Fruit fly (Drosophila melanogaster): Measurements from ENCODE around the gene Tgi.

Tgi gene

dm6 chr3L:13479609-13480240 is 6.9 kb upstream of the Tgi start (continued):
- TF ChIP-seq CG6765 (GFP tag; optimal IDR thresholded peaks at IDR 0.05) (peak; percentile 55), seq (GFP tag; IDR thresholded peaks at IDR 0.05) (peak; percentile 13; the same call in 1 of the 2 replicates), CG12391 (tag; optimal IDR thresholded peaks at IDR 0.05) (peak; percentile 46), pzg (GFP tag; optimal IDR thresholded peaks at IDR 0.05) (no peak), E2f2 (GFP tag; IDR thresholded peaks at IDR 0.05) (peak; percentile 20; the same call in 1 of the 2 replicates), CG12155 (GFP tag; optimal IDR thresholded peaks at IDR 0.05) (peak; percentile 37), Ets65A (GFP tag) (peak; percentile 39), CG1529 (GFP tag; optimal IDR thresholded peaks at IDR 0.05) (no peak), twi (tag; optimal IDR thresholded peaks at IDR 0.05) (no peak), Mad (GFP tag; optimal IDR thresholded peaks at IDR 0.05) (no peak), CG18599 (GFP tag; optimal IDR thresholded peaks at IDR 0.05) (peak; percentile 63), Antp (GFP tag; optimal IDR thresholded peaks at IDR 0.05) (peak; percentile 19), CG11398 (GFP tag; optimal IDR thresholded peaks at IDR 0.05) (peak; percentile 10), CG34422 (GFP tag; IDR thresholded peaks at IDR 0.05) (peak; percentile 31; the same call in 1 of the 3 replicates), CG8478 (optimal IDR thresholded peaks at IDR 0.05) (no peak), Nf-YC (tag; optimal IDR thresholded peaks at IDR 0.05) (peak; percentile 57), CG18764 (GFP tag; optimal IDR thresholded peaks at IDR 0.05) (peak; percentile 13), CG10209 (GFP tag; optimal IDR thresholded peaks at IDR 0.05) (peak; percentile 41), Atf6 (GFP tag; IDR thresholded peaks at IDR 0.05) (peak; percentile 33; the same call in 1 of the 2 replicates), chm (GFP tag; IDR thresholded peaks at IDR 0.05) (no peak), Dbx (GFP tag; IDR thresholded peaks at IDR 0.05) (0 out of 3 replicates have a peak, but pooled peaks have one; percentile 23), kay (GFP tag; optimal IDR thresholded peaks at IDR 0.05) (peak; percentile 23), CG6254 (GFP tag; optimal IDR thresholded peaks at IDR 0.05) (peak; percentile 17), Dip2 (GFP tag; IDR thresholded peaks at IDR 0.05) (no peak), CG13296 (GFP tag; optimal IDR thresholded peaks at IDR 0.05) (peak; percentile 54), fd3F (GFP tag; optimal IDR thresholded peaks at IDR 0.05) (peak; percentile 35), CG11504 (tag; optimal IDR thresholded peaks at IDR 0.05) (peak; percentile 75), phol (tag; optimal IDR thresholded peaks at IDR 0.05) (peak; percentile 48), C15 (GFP tag; IDR thresholded peaks at IDR 0.05) (no peak), Sox102F (GFP tag; optimal IDR thresholded peaks at IDR 0.05) (peak; percentile 23), so (GFP tag; IDR thresholded peaks at IDR 0.05) (0 out of 3 replicates have a peak, but pooled peaks have one; percentile 56), nom (GFP tag; optimal IDR thresholded peaks at IDR 0.05) (peak; percentile 6), CG2129 (GFP tag; IDR thresholded peaks at IDR 0.05; ENCODE audit: partially characterized antibody) (no peak), CG2116 (GFP tag; optimal IDR thresholded peaks at IDR 0.05) (peak; percentile 6), CG1024 (GFP tag; IDR thresholded peaks at IDR 0.05) (no peak), CG11695 (GFP tag; IDR thresholded peaks at IDR 0.05) (peak; percentile 51; the same call in 1 of the 3 replicates), pan (optimal IDR thresholded peaks at IDR 0.05) (no peak), pan (GFP tag; optimal IDR thresholded peaks at IDR 0.05 in 1 of 2, IDR thresholded peaks at IDR 0.05 in 1 of 2) (peak in 1 of 2 experiments; percentile 62)

DNA sequence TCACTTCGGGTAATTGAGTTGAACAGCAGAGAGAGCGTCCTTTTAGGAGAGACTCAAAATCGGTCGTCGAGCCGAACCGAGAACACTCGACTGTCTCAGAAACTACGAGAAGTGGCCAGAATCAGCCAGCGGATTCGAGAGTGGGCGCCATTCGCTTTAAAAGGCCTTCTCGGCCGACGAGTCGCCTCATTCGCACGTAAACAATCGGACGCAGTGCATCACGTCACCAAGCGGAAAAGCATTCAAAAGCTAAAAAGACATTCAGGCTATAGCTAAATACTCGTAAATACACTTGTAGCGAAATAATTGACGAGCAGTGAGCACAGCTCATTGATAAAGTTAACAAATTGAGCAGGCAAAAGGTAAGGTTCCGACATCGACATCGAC is 6.4 kb upstream of the Tgi start:
- TF ChIP-seq CG15514 (GFP tag; optimal IDR thresholded peaks at IDR 0.05) (no peak), CG8290 (GFP tag; optimal IDR thresholded peaks at IDR 0.05) (no peak), CG8290 (tag; optimal IDR thresholded peaks at IDR 0.05) (peak in 1 of 2 experiments; percentile 8), hbn (GFP tag; IDR thresholded peaks at IDR 0.05; ENCODE audit: partially characterized antibody) (0 out of 2 replicates have a peak, but pooled peaks have one; percentile 23), rib (GFP tag; IDR thresholded peaks at IDR 0.05) (peak; percentile 72; the same call in 1 of the 2 replicates), Elba2 (GFP tag; optimal IDR thresholded peaks at IDR 0.05) (no peak), Trl (optimal IDR thresholded peaks at IDR 0.05) (peak in 1 of 2 experiments; percentile 55), Trl (GFP tag; optimal IDR thresholded peaks at IDR 0.05) (no peak), dati (GFP tag; IDR thresholded peaks at IDR 0.05) (no peak), sr (GFP tag; IDR thresholded peaks at IDR 0.05) (peak; percentile 14; the same call in 1 of the 3 replicates), GATAe (GFP tag; conservative IDR thresholded peaks at IDR 0.05) (no peak), nom (GFP tag; optimal IDR thresholded peaks at IDR 0.05) (peak; percentile 38), Rfx (GFP tag; IDR thresholded peaks at IDR 0.05) (peak; percentile 21; the same call in 1 of the 2 replicates), CG12769 (tag; optimal IDR thresholded peaks at IDR 0.05) (peak; percentile 9), CG34224 (GFP tag; IDR thresholded peaks at IDR 0.05; ENCODE audit: partially characterized antibody) (peak; percentile 41; the same call in 2 of the 3 replicates), Deaf1 (tag; optimal IDR thresholded peaks at IDR 0.05) (peak; percentile 84)
